Fruit fly (Drosophila melanogaster) whole organism, embryonic: ENCODE results near the gene CG31141.

Source experiments
- Ada2b ChIP-seq: fragments of 200-800 bp; sonication (Bioruptor generic); IDR thresholded peaks from 2 replicates; pipeline ENCODE4 v1.3.6; 2022; ENCODE audit warnings: missing biosample characterization, missing genetic modification characterization
- Atf3 ChIP-seq: fragments of 200-800 bp; sonication (Bioruptor generic); optimal IDR thresholded peaks from 3 replicates; lab custom pipeline; 2016; ENCODE audit warnings: missing biosample characterization, missing genetic modification characterization
- Atf6 ChIP-seq: fragments of 200-800 bp; sonication (Bioruptor generic); IDR thresholded peaks from 2 replicates; pipeline ENCODE4 v1.3.6; 2022; ENCODE audit warnings: missing biosample characterization, missing genetic modification characterization
- BtbVII ChIP-seq: fragments of 200-800 bp; sonication (Bioruptor generic); optimal IDR thresholded peaks from 3 replicates; lab custom pipeline; 2017; ENCODE audit warnings: missing biosample characterization, mild to moderate bottlenecking, missing genetic modification characterization
- CG1024 ChIP-seq: fragments of 200-800 bp; sonication (Bioruptor generic); IDR thresholded peaks from 2 replicates; pipeline ENCODE4 v1.3.6; 2022; ENCODE audit warnings: missing biosample characterization, missing genetic modification characterization
- CG12236 ChIP-seq: fragments of 200-800 bp; sonication (Bioruptor generic); optimal IDR thresholded peaks from 2 replicates; lab custom pipeline; 2016; ENCODE audit warnings: missing biosample characterization, missing genetic modification characterization
- CG12744 ChIP-seq: fragments of 200-800 bp; sonication (Bioruptor generic); optimal IDR thresholded peaks from 2 replicates; lab custom pipeline; 2016; ENCODE audit warnings: missing biosample characterization, missing genetic modification characterization
- CG14860 ChIP-seq: fragments of 200-800 bp; sonication (Bioruptor generic); IDR thresholded peaks from 3 replicates; pipeline ENCODE4 v1.3.6; 2022; ENCODE audit warnings: missing biosample characterization, missing genetic modification characterization; ENCODE audit not compliant: partially characterized antibody
- CG16779 ChIP-seq: fragments of 200-800 bp; sonication (Bioruptor generic); IDR thresholded peaks from 2 replicates; pipeline ENCODE4 v1.3.6; 2022; ENCODE audit warnings: missing biosample characterization, missing genetic modification characterization
- CG17568 ChIP-seq: fragments of 200-800 bp; sonication (Bioruptor generic); optimal IDR thresholded peaks from 2 replicates; lab custom pipeline; 2018; ENCODE audit warnings: missing biosample characterization, mild to moderate bottlenecking, missing genetic modification characterization, moderate library complexity
- CG2120 ChIP-seq: fragments of 200-800 bp; sonication (Bioruptor generic); optimal IDR thresholded peaks from 3 replicates; lab custom pipeline; 2016; ENCODE audit warnings: missing biosample characterization, missing genetic modification characterization
- CG2678 ChIP-seq: fragments of 200-800 bp; sonication (Bioruptor generic); optimal IDR thresholded peaks from 3 replicates; lab custom pipeline; 2019; ENCODE audit warnings: missing biosample characterization, mild to moderate bottlenecking, missing genetic modification characterization, moderate library complexity
- CG30020 ChIP-seq: fragments of 200-800 bp; optimal IDR thresholded peaks from 2 replicates; lab custom pipeline; 2019; ENCODE audit warnings: missing biosample characterization, mild to moderate bottlenecking, missing genetic modification characterization, moderate library complexity
- CG30431 ChIP-seq: fragments of 200-800 bp; sonication (Bioruptor generic); optimal IDR thresholded peaks from 2 replicates; lab custom pipeline; 2017; ENCODE audit warnings: missing biosample characterization, missing genetic modification characterization
- CG3838 ChIP-seq: fragments of 200-800 bp; sonication (Bioruptor generic); optimal IDR thresholded peaks from 3 replicates; lab custom pipeline; 2016; ENCODE audit warnings: missing biosample characterization, missing genetic modification characterization
- CG3995 ChIP-seq: fragments of 200-800 bp; sonication (Bioruptor generic); optimal IDR thresholded peaks from 3 replicates; lab custom pipeline; 2016; ENCODE audit warnings: missing biosample characterization, missing genetic modification characterization
- CG6791 ChIP-seq: fragments of 200-800 bp; sonication (Bioruptor generic); IDR thresholded peaks from 3 replicates; pipeline ENCODE4 v1.3.6; 2022; ENCODE audit warnings: missing biosample characterization, missing genetic modification characterization; ENCODE audit not compliant: partially characterized antibody
- CG6854 ChIP-seq: fragments of 200-800 bp; sonication (Bioruptor generic); optimal IDR thresholded peaks from 3 replicates; lab custom pipeline; 2017; ENCODE audit warnings: missing biosample characterization, mild to moderate bottlenecking, missing genetic modification characterization
- CG7372 ChIP-seq: fragments of 200-800 bp; sonication (Bioruptor generic); IDR thresholded peaks from 2 replicates; pipeline ENCODE4 v1.3.6; 2022; ENCODE audit warnings: missing biosample characterization, missing genetic modification characterization
- CG7987 ChIP-seq: fragments of 200-800 bp; sonication (Bioruptor generic); optimal IDR thresholded peaks from 2 replicates; lab custom pipeline; 2018; ENCODE audit warnings: missing biosample characterization, mild to moderate bottlenecking, missing genetic modification characterization, moderate library complexity
- Drgx ChIP-seq: fragments of 200-800 bp; sonication (Bioruptor generic); IDR thresholded peaks from 2 replicates; pipeline ENCODE4 v1.3.6; 2022; ENCODE audit warnings: missing biosample characterization, missing genetic modification characterization
- Gug ChIP-seq: fragments of 200-800 bp; sonication (Bioruptor generic); IDR thresholded peaks from 4 replicates; pipeline ENCODE4 v1.3.6; 2022; ENCODE audit warnings: missing biosample characterization, missing genetic modification characterization
- Hr78 ChIP-seq, 2 experiments: fragments of 200-800 bp in 1 of 2; fragments of >200 bp in 1 of 2; sonication (Bioruptor generic) in 1 of 2; optimal IDR thresholded peaks; 2 replicates each; lab custom pipeline; 2017 to 2019; ENCODE audit warnings: missing biosample characterization in 2 of 2, missing genetic modification characterization in 2 of 2, mild to moderate bottlenecking in 1 of 2, moderate library complexity in 1 of 2
- Mrtf ChIP-seq: fragments of 200-800 bp; sonication (Bioruptor generic); IDR thresholded peaks from 3 replicates; pipeline ENCODE4 v1.3.6; 2022; ENCODE audit warnings: missing biosample characterization, missing genetic modification characterization
- NC2α ChIP-seq: fragments of 200-800 bp; sonication (Bioruptor generic); optimal IDR thresholded peaks from 2 replicates; lab custom pipeline; 2016; ENCODE audit warnings: missing biosample characterization, missing genetic modification characterization
- NC2β ChIP-seq: fragments of 200-800 bp; sonication (Bioruptor generic); optimal IDR thresholded peaks from 2 replicates; lab custom pipeline; 2016; ENCODE audit warnings: missing biosample characterization, missing genetic modification characterization
- Ptx1 ChIP-seq: fragments of 200-800 bp; sonication (Bioruptor generic); IDR thresholded peaks from 2 replicates; pipeline ENCODE4 v1.3.6; 2022; ENCODE audit warnings: missing biosample characterization, missing genetic modification characterization
- Taf1 ChIP-seq: fragments of 200-800 bp; sonication (Bioruptor generic); IDR thresholded peaks from 2 replicates; pipeline ENCODE4 v1.3.6; 2022; ENCODE audit warnings: missing biosample characterization, missing genetic modification characterization
- Tbp ChIP-seq: fragments of >200 bp; optimal IDR thresholded peaks from 2 replicates; lab custom pipeline; 2018; ENCODE audit warnings: missing biosample characterization, missing genetic modification characterization
- abd-A ChIP-seq: fragments of 200-800 bp; sonication (Bioruptor generic); optimal IDR thresholded peaks from 3 replicates; lab custom pipeline; 2019; ENCODE audit warnings: missing biosample characterization, mild to moderate bottlenecking, missing genetic modification characterization, moderate library complexity
- ase ChIP-seq: fragments of 200-800 bp; sonication (Bioruptor generic); IDR thresholded peaks from 3 replicates; pipeline ENCODE4 v1.3.6; 2022; ENCODE audit warnings: missing biosample characterization, missing genetic modification characterization
- bowl ChIP-seq: fragments of 200-800 bp; sonication (Bioruptor generic); IDR thresholded peaks from 2 replicates; pipeline ENCODE4 v1.3.6; 2022; ENCODE audit warnings: missing biosample characterization, missing genetic modification characterization
- br ChIP-seq: fragments of >200 bp; optimal IDR thresholded peaks from 2 replicates; lab custom pipeline; 2017
- cad ChIP-seq: fragments of >200 bp; optimal IDR thresholded peaks from 2 replicates; lab custom pipeline; 2017; ENCODE audit warnings: missing biosample characterization, missing genetic modification characterization
- crp ChIP-seq, 2 experiments: fragments of 200-800 bp; sonication (Bioruptor generic); optimal IDR thresholded peaks; 2 replicates in 1 of 2; 3 replicates in 1 of 2; lab custom pipeline; 2017; ENCODE audit warnings: missing biosample characterization in 2 of 2, missing genetic modification characterization in 2 of 2, mild to moderate bottlenecking in 1 of 2, moderate library complexity in 1 of 2
- ham ChIP-seq: fragments of 200-800 bp; sonication (Bioruptor generic); IDR thresholded peaks from 2 replicates; pipeline ENCODE4 v1.3.6; 2022; ENCODE audit warnings: missing biosample characterization, missing genetic modification characterization
- insv ChIP-seq, 2 experiments: fragments of 200-800 bp; sonication (Bioruptor generic); optimal IDR thresholded peaks; 3 replicates each; lab custom pipeline; 2016 to 2018; ENCODE audit warnings: missing biosample characterization in 2 of 2, missing genetic modification characterization in 2 of 2
- jumu ChIP-seq: fragments of 200-800 bp; sonication (Bioruptor generic); optimal IDR thresholded peaks from 3 replicates; lab custom pipeline; 2016; ENCODE audit warnings: missing biosample characterization, missing genetic modification characterization
- knrl ChIP-seq: fragments of 200-800 bp; sonication (Bioruptor generic); IDR thresholded peaks from 3 replicates; pipeline ENCODE4 v1.3.6; 2022; ENCODE audit warnings: missing biosample characterization, missing genetic modification characterization; ENCODE audit not compliant: partially characterized antibody
- mam ChIP-seq: fragments of 200-800 bp; sonication (Bioruptor generic); optimal IDR thresholded peaks from 3 replicates; lab custom pipeline; 2016; ENCODE audit warnings: missing biosample characterization, missing genetic modification characterization
- pho ChIP-seq: fragments of 200-800 bp; sonication (Bioruptor generic); optimal IDR thresholded peaks from 2 replicates; lab custom pipeline; 2016; ENCODE audit warnings: missing biosample characterization, missing genetic modification characterization
- pita ChIP-seq: fragments of 200-800 bp; sonication (Bioruptor generic); optimal IDR thresholded peaks from 2 replicates; lab custom pipeline; 2017; ENCODE audit warnings: missing biosample characterization, mild to moderate bottlenecking, missing genetic modification characterization
- ranshi ChIP-seq: fragments of 200-800 bp; sonication (Bioruptor generic); IDR thresholded peaks from 2 replicates; pipeline ENCODE4 v1.3.6; 2022; ENCODE audit warnings: missing biosample characterization, missing genetic modification characterization
- rib ChIP-seq: fragments of 200-800 bp; sonication (Bioruptor generic); IDR thresholded peaks from 2 replicates; pipeline ENCODE4 v1.3.6; 2022; ENCODE audit warnings: missing biosample characterization, missing genetic modification characterization
- row ChIP-seq: fragments of 200-800 bp; sonication (Bioruptor generic); IDR thresholded peaks from 3 replicates; pipeline ENCODE4 v1.3.6; 2022; ENCODE audit warnings: missing biosample characterization, missing genetic modification characterization
- sens-2 ChIP-seq: fragments of 200-800 bp; sonication (Bioruptor generic); IDR thresholded peaks from 2 replicates; pipeline ENCODE4 v1.3.6; 2022; ENCODE audit warnings: missing biosample characterization, missing genetic modification characterization
- slbo ChIP-seq: fragments of 200-800 bp; sonication (Bioruptor generic); IDR thresholded peaks from 2 replicates; pipeline ENCODE4 v1.3.6; 2022; ENCODE audit warnings: missing biosample characterization, missing genetic modification characterization
- sob ChIP-seq: fragments of 200-800 bp; sonication (Bioruptor generic); IDR thresholded peaks from 2 replicates; pipeline ENCODE4 v1.3.6; 2022; ENCODE audit warnings: missing biosample characterization, missing genetic modification characterization
- ssp ChIP-seq: fragments of 200-800 bp; sonication (Bioruptor generic); IDR thresholded peaks from 2 replicates; pipeline ENCODE4 v1.3.6; 2022; ENCODE audit warnings: missing biosample characterization, missing genetic modification characterization
- unc-4 ChIP-seq: fragments of 200-800 bp; sonication (Bioruptor generic); IDR thresholded peaks from 2 replicates; pipeline ENCODE4 v1.3.6; 2022; ENCODE audit warnings: missing biosample characterization, missing genetic modification characterization; ENCODE audit not compliant: partially characterized antibody
- unpg ChIP-seq: fragments of 200-800 bp; sonication (Bioruptor generic); optimal IDR thresholded peaks from 3 replicates; lab custom pipeline; 2018; ENCODE audit warnings: missing biosample characterization, mild to moderate bottlenecking, missing genetic modification characterization, moderate library complexity
- zen2 ChIP-seq: fragments of 200-800 bp; sonication (Bioruptor generic); IDR thresholded peaks from 3 replicates; pipeline ENCODE4 v1.3.6; 2022; ENCODE audit warnings: missing biosample characterization, missing genetic modification characterization; ENCODE audit not compliant: partially characterized antibody

The CG31141 gene

DNA sequence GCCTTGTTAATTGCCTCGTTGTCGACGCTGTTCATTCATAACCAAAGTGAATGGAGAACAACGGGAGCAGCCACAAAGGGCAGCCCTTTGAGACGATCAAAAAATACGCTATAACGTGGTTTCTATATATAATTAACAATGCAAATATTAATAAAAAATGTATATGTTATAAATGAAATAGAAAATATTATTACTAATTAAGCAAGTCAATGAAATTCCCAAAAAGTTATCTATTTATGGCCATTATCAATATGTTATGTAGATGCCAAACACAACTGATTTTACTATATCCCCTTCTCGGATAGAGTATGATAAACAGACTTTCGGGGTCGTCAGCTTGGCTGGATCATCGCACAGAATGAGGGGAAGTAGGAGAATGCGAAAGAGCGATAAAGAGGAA, 46.3 kb downstream of the CG31141 start (continued):
- TF ChIP-seq CG12744 (GFP tag; lab: Kevin White, UChicago) (no peak), jumu (no peak), CG16779 (GFP tag; lab: Robert Waterston, UW) (no peak), pita (GFP tag; lab: Kevin White, UChicago) (no peak), Hr78 (GFP tag; optimal IDR thresholded peaks at IDR 0.05; lab: Kevin White, UChicago) (peak in 1 of 2 experiments; percentile 35), CG6854 (GFP tag; lab: Kevin White, UChicago) (no peak), ase (peak; percentile 58; the same call in 1 of the 3 replicates), Ada2b (GFP tag; lab: Robert Waterston, UW) (0 out of 2 replicates have a peak, but pooled peaks have one; percentile 16), CG17568 (no peak), CG1024 (GFP tag; lab: Robert Waterston, UW) (0 out of 2 replicates have a peak, but pooled peaks have one; percentile 27), ham (GFP tag; lab: Robert Waterston, UW) (no peak), CG3995 (GFP tag; lab: Kevin White, UChicago) (no peak), CG30431 (GFP tag; lab: Kevin White, UChicago) (no peak), mam (GFP tag; lab: Kevin White, UChicago) (no peak), row (GFP tag; lab: Robert Waterston, UW) (peak; percentile 76), Atf3 (GFP tag; lab: Kevin White, UChicago) (no peak), rib (GFP tag; lab: Robert Waterston, UW) (no peak), sens-2 (GFP tag; lab: Robert Waterston, UW) (peak; percentile 17; the same call in 1 of the 2 replicates), pho (GFP tag; lab: Kevin White, UChicago) (no peak), CG2678 (tag; lab: Kevin White, UChicago) (peak; percentile 78), Gug (GFP tag; lab: Robert Waterston, UW) (no peak), cad (no peak), CG14860 (GFP tag; lab: Robert Waterston, UW) (no peak), sob (0 out of 2 replicates have a peak, but pooled peaks have one; percentile 32), unc-4 (GFP tag; lab: Robert Waterston, UW) (no peak), br (lab: Kevin White, UChicago) (no peak), NC2β (no peak), CG6791 (GFP tag; lab: Robert Waterston, UW) (no peak), CG2120 (GFP tag; lab: Kevin White, UChicago) (no peak), bowl (no peak), BtbVII (peak; percentile 36), insv (GFP tag; optimal IDR thresholded peaks at IDR 0.05; lab: Kevin White, UChicago) (no peak), Ptx1 (GFP tag; lab: Robert Waterston, UW) (peak; percentile 79), zen2 (no peak), unpg (peak; percentile 61), Mrtf (GFP tag; lab: Robert Waterston, UW) (no peak; the same call in 2 of the 3 replicates), slbo (GFP tag; lab: Robert Waterston, UW) (peak; percentile 66), CG3838 (GFP tag; lab: Kevin White, UChicago) (no peak), Drgx (GFP tag; lab: Robert Waterston, UW) (0 out of 2 replicates have a peak, but pooled peaks have one; percentile 11), Tbp (GFP tag; lab: Kevin White, UChicago) (no peak), CG7372 (GFP tag; lab: Robert Waterston, UW) (no peak), knrl (GFP tag; lab: Robert Waterston, UW) (no peak), abd-A (tag; lab: Kevin White, UChicago) (peak; percentile 20), Atf6 (GFP tag; lab: Robert Waterston, UW) (peak; percentile 66), CG30020 (tag; lab: Kevin White, UChicago) (no peak), crp (GFP tag; optimal IDR thresholded peaks at IDR 0.05; lab: Kevin White, UChicago) (no peak), CG12236 (no peak), NC2α (GFP tag; lab: Kevin White, UChicago) (no peak), Taf1 (GFP tag; lab: Robert Waterston, UW) (no peak), ssp (GFP tag; lab: Robert Waterston, UW) (peak; percentile 50), ranshi (GFP tag; lab: Robert Waterston, UW) (peak; percentile 26; the same call in 1 of the 2 replicates), CG7987 (GFP tag; lab: Kevin White, UChicago) (no peak)
